Worm (Caenorhabditis elegans) whole organism, L1 larva: ENCODE results near the gene srd-18.

Experiments used
- ama-1 ChIP-seq: fragments of 150-350 bp; optimal IDR thresholded peaks from 2 replicates; lab custom pipeline; 2014
- blmp-1 ChIP-seq: fragments of 150-350 bp; optimal IDR thresholded peaks from 2 replicates; lab custom pipeline; 2014; ENCODE audit warnings: missing biosample characterization, missing genetic modification characterization
- elt-3 ChIP-seq, 6 experiments: fragments of 150-350 bp in 1 of 6; sonication (generic microtip); optimal IDR thresholded peaks; 2 replicates each; lab custom pipeline; 2017 to 2018; ENCODE audit warnings: missing biosample characterization in 6 of 6, missing genetic modification characterization in 6 of 6, inconsistent platforms in 1 of 6
- mdl-1 ChIP-seq, 2 experiments: fragments of 150-350 bp; optimal IDR thresholded peaks; 2 replicates each; lab custom pipeline; 2014 to 2017; ENCODE audit warnings: missing biosample characterization in 2 of 2, missing genetic modification characterization in 2 of 2, inconsistent platforms in 1 of 2
- nhr-90 ChIP-seq: sonication (generic microtip); optimal IDR thresholded peaks from 2 replicates; lab custom pipeline; 2016; ENCODE audit warnings: mild to moderate bottlenecking, missing genetic modification characterization, missing compliant biosample characterization; ENCODE audit not compliant: poor library complexity
- pqm-1 ChIP-seq: sonication (generic microtip); optimal IDR thresholded peaks from 3 replicates; lab custom pipeline; 2017; ENCODE audit warnings: missing biosample characterization, missing genetic modification characterization

ce11 chrV:13417513-13417912 lies 9.2 kb downstream of the srd-18 start, which contains the start of gene F53F1.6:
- TF ChIP-seq pqm-1 (tag; lab: Kevin White, UChicago) (no peak), ama-1 (no peak), nhr-90 (tag; lab: Kevin White, UChicago) (no peak), elt-3 (tag; optimal IDR thresholded peaks at IDR 0.05; lab: Kevin White, UChicago) (no peak), blmp-1 (tag; lab: Kevin White, UChicago) (no peak), mdl-1 (tag; optimal IDR thresholded peaks at IDR 0.05; lab: Kevin White, UChicago) (no peak)
